Fruit fly (Drosophila melanogaster) whole organism, adult: Measurements from ENCODE around the gene CG43220.

Source experiments
- CG11617 ChIP-seq: fragments of 200-800 bp; sonication (Bioruptor generic); optimal IDR thresholded peaks from 2 replicates; lab custom pipeline; 2017; ENCODE audit warnings: mild to moderate bottlenecking, missing biosample characterization, missing genetic modification reagents, missing genetic modification characterization
- CG14711 ChIP-seq: fragments of 200-800 bp; sonication (Bioruptor generic); optimal IDR thresholded peaks from 2 replicates; lab custom pipeline; 2018; ENCODE audit warnings: missing biosample characterization, mild to moderate bottlenecking, missing genetic modification characterization, moderate library complexity
- CG1620 ChIP-seq: fragments of 200-800 bp; sonication (Bioruptor generic); optimal IDR thresholded peaks from 2 replicates; lab custom pipeline; 2016; ENCODE audit warnings: missing biosample characterization, missing genetic modification characterization
- CG5204 ChIP-seq: fragments of 200-800 bp; sonication (Bioruptor generic); optimal IDR thresholded peaks from 2 replicates; lab custom pipeline; 2016; ENCODE audit warnings: missing biosample characterization, missing genetic modification characterization
- CG7101 ChIP-seq: fragments of 200-800 bp; sonication (Bioruptor generic); optimal IDR thresholded peaks from 2 replicates; lab custom pipeline; 2018; ENCODE audit warnings: missing biosample characterization, mild to moderate bottlenecking, missing genetic modification characterization, moderate library complexity
- Crg-1 ChIP-seq: fragments of 200-800 bp; sonication (Bioruptor generic); optimal IDR thresholded peaks from 2 replicates; lab custom pipeline; 2016; ENCODE audit warnings: missing biosample characterization, missing genetic modification characterization
- Hr96 ChIP-seq: fragments of 200-800 bp; sonication (Bioruptor generic); optimal IDR thresholded peaks from 2 replicates; lab custom pipeline; 2016; ENCODE audit warnings: missing biosample characterization, missing genetic modification characterization
- Mnt ChIP-seq: fragments of 200-800 bp; sonication (Bioruptor generic); optimal IDR thresholded peaks from 2 replicates; lab custom pipeline; 2016; ENCODE audit warnings: missing biosample characterization, mild to moderate bottlenecking, missing genetic modification characterization
- cnc ChIP-seq, 2 experiments: fragments of >200 bp; optimal IDR thresholded peaks; 2 replicates each; lab custom pipeline; 2017
- pad ChIP-seq: fragments of 200-800 bp; sonication (Bioruptor generic); optimal IDR thresholded peaks from 3 replicates; lab custom pipeline; 2017; ENCODE audit warnings: missing biosample characterization, missing genetic modification characterization, mild to moderate bottlenecking, moderate library complexity, missing genetic modification reagents

- TF ChIP-seq Mnt (no peak), pad (no peak), CG5204 (GFP tag; lab: Kevin White, UChicago) (no peak), CG1620 (GFP tag; lab: Kevin White, UChicago) (no peak), Crg-1 (no peak), Hr96 (no peak), CG11617 (no peak), CG14711 (tag; lab: Kevin White, UChicago) (no peak), cnc (optimal IDR thresholded peaks at IDR 0.05; lab: Kevin White, UChicago) (no peak), CG7101 (tag; lab: Kevin White, UChicago) (no peak)
These were observed 34.3 kb upstream of the CG43220 start for dm6 chr2L:17452084-17452483.
